Fruit fly (Drosophila melanogaster) whole organism, embryonic: ENCODE data around the gene Polr1F.

Experiments used
- BtbVII ChIP-seq: fragments of 200-800 bp; sonication (Bioruptor generic); optimal IDR thresholded peaks from 3 replicates; lab custom pipeline; 2017; ENCODE audit warnings: missing biosample characterization, mild to moderate bottlenecking, missing genetic modification characterization
- CG11085 ChIP-seq: fragments of 200-800 bp; sonication (Bioruptor generic); IDR thresholded peaks from 2 replicates; pipeline ENCODE4 v1.3.6; 2022; ENCODE audit warnings: missing biosample characterization, missing genetic modification characterization
- CG11398 ChIP-seq: fragments of 200-800 bp; sonication (Bioruptor generic); optimal IDR thresholded peaks from 2 replicates; lab custom pipeline; 2016; ENCODE audit warnings: missing biosample characterization, missing genetic modification characterization
- CG12071 ChIP-seq: fragments of 200-800 bp; sonication (Bioruptor generic); optimal IDR thresholded peaks from 3 replicates; lab custom pipeline; 2018; ENCODE audit warnings: missing biosample characterization, mild to moderate bottlenecking, missing genetic modification characterization
- CG12155 ChIP-seq: fragments of 200-800 bp; sonication (Bioruptor generic); optimal IDR thresholded peaks from 3 replicates; lab custom pipeline; 2016; ENCODE audit warnings: missing biosample characterization, missing genetic modification characterization
- CG12236 ChIP-seq: fragments of 200-800 bp; sonication (Bioruptor generic); optimal IDR thresholded peaks from 2 replicates; lab custom pipeline; 2016; ENCODE audit warnings: missing biosample characterization, missing genetic modification characterization
- CG12769 ChIP-seq: fragments of 200-800 bp; sonication (Bioruptor generic); optimal IDR thresholded peaks from 2 replicates; lab custom pipeline; 2019; ENCODE audit warnings: missing biosample characterization, mild to moderate bottlenecking, missing genetic modification characterization, moderate library complexity
- CG30020 ChIP-seq: fragments of 200-800 bp; optimal IDR thresholded peaks from 2 replicates; lab custom pipeline; 2019; ENCODE audit warnings: missing biosample characterization, mild to moderate bottlenecking, missing genetic modification characterization, moderate library complexity
- CG3281 ChIP-seq: fragments of 200-800 bp; sonication (Bioruptor generic); optimal IDR thresholded peaks from 3 replicates; lab custom pipeline; 2017; ENCODE audit warnings: missing biosample characterization, mild to moderate bottlenecking, missing genetic modification characterization
- CG34376 ChIP-seq: fragments of 200-800 bp; sonication (Bioruptor generic); optimal IDR thresholded peaks from 2 replicates; lab custom pipeline; 2018; ENCODE audit warnings: missing biosample characterization, mild to moderate bottlenecking, missing genetic modification characterization
- CG5245 ChIP-seq: fragments of 200-800 bp; sonication (Bioruptor generic); optimal IDR thresholded peaks from 3 replicates; lab custom pipeline; 2016; ENCODE audit warnings: missing biosample characterization, missing genetic modification characterization
- CG7357 ChIP-seq: fragments of 200-800 bp; sonication (Bioruptor generic); IDR thresholded peaks from 3 replicates; pipeline ENCODE4 v1.3.6; 2022; ENCODE audit warnings: missing biosample characterization, missing genetic modification characterization
- CG7963 ChIP-seq: fragments of 200-800 bp; sonication (Bioruptor generic); IDR thresholded peaks from 3 replicates; pipeline ENCODE4 v1.3.6; 2022; ENCODE audit warnings: missing biosample characterization, missing genetic modification characterization; ENCODE audit not compliant: partially characterized antibody
- CG8089 ChIP-seq: fragments of 200-800 bp; sonication (Bioruptor generic); optimal IDR thresholded peaks from 3 replicates; lab custom pipeline; 2016; ENCODE audit warnings: missing biosample characterization, missing genetic modification characterization
- CG8290 ChIP-seq, 3 experiments: fragments of 200-800 bp; sonication (Bioruptor generic); optimal IDR thresholded peaks; 2 replicates each; lab custom pipeline; 2016 to 2019; ENCODE audit warnings: missing biosample characterization in 3 of 3, missing genetic modification characterization in 3 of 3, mild to moderate bottlenecking in 2 of 3, moderate library complexity in 1 of 3
- CG8359 ChIP-seq: fragments of 200-800 bp; sonication (Bioruptor generic); optimal IDR thresholded peaks from 2 replicates; lab custom pipeline; 2017; ENCODE audit warnings: missing biosample characterization, mild to moderate bottlenecking, missing genetic modification characterization, borderline replicate concordance
- CG9797 ChIP-seq: fragments of 200-800 bp; sonication (Bioruptor generic); optimal IDR thresholded peaks from 3 replicates; lab custom pipeline; 2018; ENCODE audit warnings: missing biosample characterization, mild to moderate bottlenecking, missing genetic modification characterization
- CG9817 ChIP-seq: fragments of 200-800 bp; sonication (Bioruptor generic); optimal IDR thresholded peaks from 2 replicates; lab custom pipeline; 2018; ENCODE audit warnings: missing biosample characterization, mild to moderate bottlenecking, missing genetic modification characterization, moderate library complexity
- Dip3 ChIP-seq: fragments of 200-800 bp; sonication (Bioruptor generic); optimal IDR thresholded peaks from 3 replicates; lab custom pipeline; 2016; ENCODE audit warnings: missing biosample characterization, missing genetic modification characterization
- H2.0 ChIP-seq: fragments of 200-800 bp; sonication (Bioruptor generic); IDR thresholded peaks from 2 replicates; pipeline ENCODE4 v1.3.6; 2022; ENCODE audit warnings: missing biosample characterization, missing genetic modification characterization
- HHEX ChIP-seq: fragments of 200-800 bp; sonication (Bioruptor generic); optimal IDR thresholded peaks from 3 replicates; lab custom pipeline; 2017; ENCODE audit warnings: missing biosample characterization, mild to moderate bottlenecking, missing genetic modification characterization, missing genetic modification reagents
- HLH54F ChIP-seq: fragments of 200-800 bp; sonication (Bioruptor generic); optimal IDR thresholded peaks from 3 replicates; lab custom pipeline; 2016; ENCODE audit warnings: missing biosample characterization, missing genetic modification characterization
- Hand ChIP-seq: fragments of 200-800 bp; sonication (Bioruptor generic); optimal IDR thresholded peaks from 2 replicates; lab custom pipeline; 2017; ENCODE audit warnings: mild to moderate bottlenecking, missing biosample characterization, missing genetic modification reagents, missing genetic modification characterization
- Hey ChIP-seq: fragments of 200-800 bp; sonication (Bioruptor generic); optimal IDR thresholded peaks from 3 replicates; lab custom pipeline; 2018; ENCODE audit warnings: missing biosample characterization, mild to moderate bottlenecking, missing genetic modification characterization
- HmgZ ChIP-seq: fragments of 200-800 bp; sonication (Bioruptor generic); optimal IDR thresholded peaks from 2 replicates; lab custom pipeline; 2018; ENCODE audit warnings: missing biosample characterization, mild to moderate bottlenecking, missing genetic modification characterization
- Jarid2 ChIP-seq: fragments of 200-800 bp; sonication (Bioruptor generic); optimal IDR thresholded peaks from 3 replicates; lab custom pipeline; 2017; ENCODE audit warnings: mild to moderate bottlenecking, missing biosample characterization, missing genetic modification reagents, missing genetic modification characterization
- MBD-R2 ChIP-seq: fragments of 200-800 bp; sonication (Bioruptor generic); IDR thresholded peaks from 2 replicates; pipeline ENCODE4 v1.3.6; 2022; ENCODE audit warnings: missing biosample characterization, missing genetic modification characterization
- Med ChIP-seq: fragments of 200-800 bp; sonication (Bioruptor generic); peaks from one replicate; lab custom pipeline; 2016; ENCODE audit warnings: missing biosample characterization, missing genetic modification characterization, mild to moderate bottlenecking, inconsistent platforms, moderate library complexity
- Myb ChIP-seq: fragments of 200-800 bp; sonication (Bioruptor generic); optimal IDR thresholded peaks from 2 replicates; lab custom pipeline; 2016; ENCODE audit warnings: missing biosample characterization, missing genetic modification characterization
- Nf-YA ChIP-seq: fragments of 200-800 bp; sonication (Bioruptor generic); IDR thresholded peaks from 2 replicates; pipeline ENCODE4 v1.3.6; 2022; ENCODE audit warnings: missing biosample characterization, missing genetic modification characterization
- NfI ChIP-seq: fragments of 200-800 bp; sonication (Bioruptor generic); optimal IDR thresholded peaks from 3 replicates; lab custom pipeline; 2018; ENCODE audit warnings: missing biosample characterization, mild to moderate bottlenecking, missing genetic modification characterization, moderate library complexity
- Rfx ChIP-seq: fragments of 200-800 bp; sonication (Bioruptor generic); IDR thresholded peaks from 2 replicates; pipeline ENCODE4 v1.3.6; 2022; ENCODE audit warnings: missing biosample characterization, missing genetic modification characterization
- Side ChIP-seq: fragments of 200-800 bp; sonication (Bioruptor generic); optimal IDR thresholded peaks from 2 replicates; lab custom pipeline; 2016; ENCODE audit warnings: missing biosample characterization, missing genetic modification characterization
- Sox100B ChIP-seq: fragments of 200-800 bp; sonication (Bioruptor generic); optimal IDR thresholded peaks from 3 replicates; lab custom pipeline; 2018; ENCODE audit warnings: missing biosample characterization, mild to moderate bottlenecking, missing genetic modification characterization
- chinmo ChIP-seq: fragments of 200-800 bp; sonication (Bioruptor generic); IDR thresholded peaks from 4 replicates; pipeline ENCODE4 v1.3.6; 2022; ENCODE audit warnings: missing biosample characterization, missing genetic modification characterization; ENCODE audit not compliant: partially characterized antibody
- crol ChIP-seq: fragments of 200-800 bp; sonication (Bioruptor generic); IDR thresholded peaks from 2 replicates; pipeline ENCODE4 v1.3.6; 2022; ENCODE audit warnings: missing biosample characterization, missing genetic modification characterization
- ewg ChIP-seq: fragments of 200-800 bp; sonication (Bioruptor generic); optimal IDR thresholded peaks from 3 replicates; lab custom pipeline; 2017; ENCODE audit warnings: mild to moderate bottlenecking, missing biosample characterization, missing genetic modification reagents, missing genetic modification characterization
- exex ChIP-seq: fragments of 200-800 bp; sonication (Bioruptor generic); optimal IDR thresholded peaks from 4 replicates; lab custom pipeline; 2018; ENCODE audit warnings: missing biosample characterization, mild to moderate bottlenecking, missing genetic modification characterization, moderate library complexity
- fd64A ChIP-seq: fragments of 200-800 bp; sonication (Bioruptor generic); optimal IDR thresholded peaks from 3 replicates; lab custom pipeline; 2018; ENCODE audit warnings: missing biosample characterization, mild to moderate bottlenecking, missing genetic modification characterization
- gem ChIP-seq: fragments of 200-800 bp; sonication (Bioruptor generic); optimal IDR thresholded peaks from 2 replicates; lab custom pipeline; 2019; ENCODE audit warnings: missing biosample characterization, mild to moderate bottlenecking, missing genetic modification characterization, moderate library complexity
- grn ChIP-seq: fragments of 200-800 bp; sonication (Bioruptor generic); optimal IDR thresholded peaks from 3 replicates; lab custom pipeline; 2017; ENCODE audit warnings: missing biosample characterization, missing genetic modification characterization
- gro ChIP-seq: fragments of 200-800 bp; sonication (Bioruptor generic); optimal IDR thresholded peaks from 2 replicates; lab custom pipeline; 2016; ENCODE audit warnings: missing biosample characterization, missing genetic modification characterization
- kah ChIP-seq: fragments of 200-800 bp; sonication (Bioruptor generic); optimal IDR thresholded peaks from 2 replicates; lab custom pipeline; 2018; ENCODE audit warnings: missing biosample characterization, mild to moderate bottlenecking, missing genetic modification characterization
- lmd ChIP-seq: fragments of 200-800 bp; sonication (Bioruptor generic); IDR thresholded peaks from 2 replicates; pipeline ENCODE4 v1.3.6; 2022; ENCODE audit warnings: missing biosample characterization, missing genetic modification characterization
- sd ChIP-seq: fragments of 200-800 bp; sonication (Bioruptor generic); optimal IDR thresholded peaks from 3 replicates; lab custom pipeline; 2018; ENCODE audit warnings: missing biosample characterization, mild to moderate bottlenecking, missing genetic modification characterization, moderate library complexity
- sens ChIP-seq: fragments of 200-800 bp; sonication (Bioruptor generic); peaks from one replicate; lab custom pipeline; 2016; ENCODE audit warnings: missing biosample characterization, missing genetic modification characterization
- sqz ChIP-seq: fragments of 200-800 bp; sonication (Bioruptor generic); optimal IDR thresholded peaks from 3 replicates; lab custom pipeline; 2018; ENCODE audit warnings: missing biosample characterization, mild to moderate bottlenecking, missing genetic modification characterization
- trh ChIP-seq: fragments of 200-800 bp; sonication (Bioruptor generic); optimal IDR thresholded peaks from 2 replicates; lab custom pipeline; 2016; ENCODE audit warnings: missing biosample characterization, missing genetic modification characterization
- unpg ChIP-seq: fragments of 200-800 bp; sonication (Bioruptor generic); optimal IDR thresholded peaks from 3 replicates; lab custom pipeline; 2018; ENCODE audit warnings: missing biosample characterization, mild to moderate bottlenecking, missing genetic modification characterization, moderate library complexity

The Polr1F gene

DNA sequence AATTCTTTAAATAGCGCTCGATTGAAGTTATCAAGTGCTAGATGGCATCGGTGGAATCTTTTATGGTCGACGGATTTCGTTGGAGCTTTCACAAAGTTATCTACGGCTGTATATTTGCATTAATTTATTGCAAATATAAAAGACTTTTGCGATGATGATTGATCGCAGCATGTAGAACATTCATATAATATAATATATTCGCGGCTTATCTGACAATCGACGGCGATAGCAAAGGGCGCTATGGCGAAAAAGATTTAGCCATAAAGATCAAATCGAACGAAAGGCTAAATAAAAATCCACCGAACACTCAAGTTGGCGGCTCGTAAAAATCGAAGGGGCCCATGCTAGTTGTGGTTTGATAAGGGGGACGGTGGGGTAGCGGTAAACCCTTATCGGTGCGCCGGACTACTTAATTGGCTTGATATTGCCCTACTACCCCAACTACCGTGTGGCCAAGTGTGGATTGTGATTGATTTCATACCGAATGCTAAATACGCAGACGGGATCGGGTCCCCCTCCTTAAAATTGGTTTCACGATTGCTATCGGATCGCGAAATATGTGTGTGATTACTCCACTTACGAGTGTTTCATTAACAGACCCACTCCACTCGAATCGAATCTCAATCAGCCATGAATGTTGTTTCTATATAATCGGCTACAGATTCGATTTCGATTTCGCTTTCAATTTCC lies 39.3 kb downstream of the Polr1F start (continued):
- no peak for TF ChIP-seq H2.0 (GFP tag; lab: Robert Waterston, UW)
- peak; percentile 4 for TF ChIP-seq CG9817 (tag; lab: Kevin White, UChicago)
- peak; percentile 28 for TF ChIP-seq sens (GFP tag; lab: Kevin White, UChicago)
- TF ChIP-seq trh (GFP tag; lab: Kevin White, UChicago): no peak
- no peak for TF ChIP-seq Myb (GFP tag; lab: Kevin White, UChicago)
- TF ChIP-seq CG8359: no peak
- no peak for TF ChIP-seq CG30020 (tag; lab: Kevin White, UChicago)
- no peak for TF ChIP-seq Sox100B (GFP tag; lab: Kevin White, UChicago)
- peak; percentile 35 for TF ChIP-seq HHEX (GFP tag; lab: Kevin White, UChicago)
- no peak for TF ChIP-seq MBD-R2 (GFP tag; lab: Robert Waterston, UW)
- TF ChIP-seq gro (GFP tag; lab: Kevin White, UChicago): peak; percentile 84
- no peak for TF ChIP-seq CG12769 (tag; lab: Kevin White, UChicago)
- no peak for TF ChIP-seq CG8290 (GFP tag; optimal IDR thresholded peaks at IDR 0.05; lab: Kevin White, UChicago)
- TF ChIP-seq CG8290 (tag; optimal IDR thresholded peaks at IDR 0.05; lab: Kevin White, UChicago): peak in 1 of 2 experiments; percentile 8
- peak; percentile 85 for TF ChIP-seq sd
- TF ChIP-seq gem (tag; lab: Kevin White, UChicago): no peak
- TF ChIP-seq CG7357: no peak
- TF ChIP-seq Rfx (GFP tag; lab: Robert Waterston, UW): peak; percentile 28; the same call in 1 of the 2 replicates
- peak; percentile 96 for TF ChIP-seq grn (GFP tag; lab: Kevin White, UChicago)
- TF ChIP-seq CG5245: no peak
- TF ChIP-seq lmd (GFP tag; lab: Robert Waterston, UW): peak; percentile 5; the same call in 1 of the 2 replicates
- no peak for TF ChIP-seq CG12155 (GFP tag; lab: Kevin White, UChicago)
- TF ChIP-seq CG11085 (GFP tag; lab: Robert Waterston, UW): no peak
- peak; percentile 23 for TF ChIP-seq HmgZ (tag; lab: Kevin White, UChicago)
- no peak for TF ChIP-seq Dip3 (GFP tag; lab: Kevin White, UChicago)
- peak; percentile 42 for TF ChIP-seq CG3281 (GFP tag; lab: Kevin White, UChicago)
- no peak for TF ChIP-seq kah
- no peak for TF ChIP-seq ewg (GFP tag; lab: Kevin White, UChicago)
- no peak for TF ChIP-seq fd64A (GFP tag; lab: Kevin White, UChicago)
- TF ChIP-seq chinmo (GFP tag; lab: Robert Waterston, UW): 0 out of 4 replicates have a peak, but pooled peaks have one; percentile 34
- TF ChIP-seq Hand: peak; percentile 0
- peak; percentile 18 for TF ChIP-seq Jarid2
- TF ChIP-seq CG7963: no peak
- peak; percentile 6 for TF ChIP-seq CG12071
- TF ChIP-seq Hey (tag; lab: Kevin White, UChicago): peak; percentile 71
- TF ChIP-seq CG11398 (GFP tag; lab: Kevin White, UChicago): no peak
- peak; percentile 13 for TF ChIP-seq unpg (GFP tag; lab: Kevin White, UChicago)
- no peak for TF ChIP-seq CG8089
- peak; percentile 56 for TF ChIP-seq Med (GFP tag; lab: Kevin White, UChicago)
- peak; percentile 99 for TF ChIP-seq exex (tag; lab: Kevin White, UChicago)
- no peak for TF ChIP-seq HLH54F (GFP tag; lab: Kevin White, UChicago)
- TF ChIP-seq CG9797: no peak
- peak; percentile 74; the same call in 1 of the 2 replicates for TF ChIP-seq crol (GFP tag; lab: Robert Waterston, UW)
- TF ChIP-seq BtbVII: peak; percentile 26
- no peak for TF ChIP-seq sqz (GFP tag; lab: Kevin White, UChicago)
- no peak for TF ChIP-seq Nf-YA (GFP tag; lab: Robert Waterston, UW)
- no peak for TF ChIP-seq NfI (GFP tag; lab: Kevin White, UChicago)
- TF ChIP-seq CG12236 (GFP tag; lab: Kevin White, UChicago): no peak
- TF ChIP-seq CG34376 (GFP tag; lab: Kevin White, UChicago): peak; percentile 85
- no peak for TF ChIP-seq Side (GFP tag; lab: Kevin White, UChicago)
